Worm (Caenorhabditis elegans) whole organism, L2 larva: ENCODE results near the gene nstp-1.

Experiments used
- C34F6.9 ChIP-seq: fragments of 150-350 bp; optimal IDR thresholded peaks from 2 replicates; lab custom pipeline; 2014; ENCODE audit warnings: missing biosample characterization, missing genetic modification characterization
- F13H6.1 ChIP-seq: sonication (generic microtip); optimal IDR thresholded peaks from 2 replicates; lab custom pipeline; 2016; ENCODE audit warnings: missing genetic modification characterization, missing compliant biosample characterization
- R02D3.7 ChIP-seq: fragments of 150-350 bp; optimal IDR thresholded peaks from 2 replicates; lab custom pipeline; 2014; ENCODE audit warnings: missing biosample characterization, missing genetic modification characterization
- ZK546.5 ChIP-seq: sonication (generic microtip); optimal IDR thresholded peaks from 2 replicates; lab custom pipeline; 2017; ENCODE audit warnings: missing biosample characterization, missing genetic modification characterization
- aly-2 ChIP-seq: fragments of 150-350 bp; optimal IDR thresholded peaks from 2 replicates; lab custom pipeline; 2014; ENCODE audit warnings: missing biosample characterization, missing genetic modification characterization
- ceh-16 ChIP-seq: fragments of 150-350 bp; optimal IDR thresholded peaks from 2 replicates; lab custom pipeline; 2014; ENCODE audit warnings: missing biosample characterization, missing genetic modification characterization
- ceh-82 ChIP-seq: fragments of 150-350 bp; optimal IDR thresholded peaks from 2 replicates; lab custom pipeline; 2014; ENCODE audit warnings: missing biosample characterization, missing genetic modification characterization
- crh-2 ChIP-seq: sonication (generic microtip); optimal IDR thresholded peaks from 2 replicates; lab custom pipeline; 2017; ENCODE audit warnings: missing biosample characterization, missing genetic modification characterization
- dmd-4 ChIP-seq: sonication (generic microtip); optimal IDR thresholded peaks from 2 replicates; lab custom pipeline; 2017; ENCODE audit warnings: missing biosample characterization, missing genetic modification characterization
- egl-27 ChIP-seq: sonication (generic microtip); optimal IDR thresholded peaks from 3 replicates; lab custom pipeline; 2017; ENCODE audit warnings: missing biosample characterization, missing genetic modification reagents, missing genetic modification characterization
- elt-1 ChIP-seq: fragments of 150-350 bp; optimal IDR thresholded peaks from 2 replicates; lab custom pipeline; 2014; ENCODE audit warnings: missing biosample characterization, missing genetic modification characterization
- elt-3 ChIP-seq: sonication (generic microtip); optimal IDR thresholded peaks from 2 replicates; lab custom pipeline; 2017; ENCODE audit warnings: missing biosample characterization, missing genetic modification characterization
- fos-1 ChIP-seq: fragments of 150-350 bp; optimal IDR thresholded peaks from 2 replicates; lab custom pipeline; 2014; ENCODE audit warnings: missing biosample characterization, missing genetic modification characterization
- lin-11 ChIP-seq: fragments of 150-350 bp; sonication (generic microtip); optimal IDR thresholded peaks from 2 replicates; lab custom pipeline; 2014; ENCODE audit warnings: missing biosample characterization, missing genetic modification characterization, inconsistent platforms, mixed read lengths
- lin-13 ChIP-seq: fragments of 150-350 bp; optimal IDR thresholded peaks from 2 replicates; lab custom pipeline; 2014; ENCODE audit warnings: missing biosample characterization, missing genetic modification reagents, missing genetic modification characterization
- lin-39 ChIP-seq: fragments of 150-350 bp; optimal IDR thresholded peaks from 2 replicates; lab custom pipeline; 2014; ENCODE audit warnings: missing biosample characterization, missing genetic modification reagents, missing genetic modification characterization
- lsy-2 ChIP-seq, 2 experiments: fragments of 150-350 bp in 1 of 2; sonication (generic microtip) in 1 of 2; optimal IDR thresholded peaks; 2 replicates each; lab custom pipeline; 2014 to 2017; ENCODE audit warnings: missing biosample characterization in 2 of 2, missing genetic modification characterization in 2 of 2
- mab-5 ChIP-seq: fragments of 150-350 bp; optimal IDR thresholded peaks from 2 replicates; lab custom pipeline; 2014; ENCODE audit warnings: missing biosample characterization, missing genetic modification characterization
- mbf-1 ChIP-seq: sonication (generic microtip); optimal IDR thresholded peaks from 2 replicates; lab custom pipeline; 2017; ENCODE audit warnings: missing biosample characterization, missing genetic modification characterization
- mdl-1 ChIP-seq, 2 experiments: fragments of 150-350 bp in 1 of 2; sonication (generic microtip) in 1 of 2; optimal IDR thresholded peaks; 2 replicates each; lab custom pipeline; 2017; ENCODE audit warnings: missing biosample characterization in 2 of 2, missing genetic modification characterization in 2 of 2
- nhr-12 ChIP-seq: fragments of 150-350 bp; optimal IDR thresholded peaks from 2 replicates; lab custom pipeline; 2014; ENCODE audit warnings: missing biosample characterization, missing genetic modification characterization
- nhr-129 ChIP-seq: fragments of 150-350 bp; optimal IDR thresholded peaks from 2 replicates; lab custom pipeline; 2014; ENCODE audit warnings: missing biosample characterization, missing genetic modification characterization
- nhr-21 ChIP-seq: fragments of 150-350 bp; optimal IDR thresholded peaks from 2 replicates; lab custom pipeline; 2014; ENCODE audit warnings: missing biosample characterization, missing genetic modification characterization
- nhr-23 ChIP-seq: fragments of 150-350 bp; optimal IDR thresholded peaks from 2 replicates; lab custom pipeline; 2014; ENCODE audit warnings: missing biosample characterization, missing genetic modification reagents, missing genetic modification characterization
- nhr-237 ChIP-seq: fragments of 150-350 bp; optimal IDR thresholded peaks from 2 replicates; lab custom pipeline; 2014; ENCODE audit warnings: missing biosample characterization, missing genetic modification characterization
- nhr-25 ChIP-seq: fragments of 150-350 bp; sonication (generic microtip); optimal IDR thresholded peaks from 3 replicates; lab custom pipeline; 2014; ENCODE audit warnings: missing biosample characterization, missing genetic modification characterization
- nhr-6 ChIP-seq: fragments of 150-350 bp; optimal IDR thresholded peaks from 2 replicates; lab custom pipeline; 2014; ENCODE audit warnings: missing biosample characterization, missing genetic modification characterization
- peb-1 ChIP-seq: fragments of 150-350 bp; optimal IDR thresholded peaks from 2 replicates; lab custom pipeline; 2014; ENCODE audit warnings: missing biosample characterization, missing genetic modification characterization
- skn-1 ChIP-seq: sonication (generic microtip); optimal IDR thresholded peaks from 2 replicates; lab custom pipeline; 2017; ENCODE audit warnings: missing biosample characterization, missing genetic modification characterization
- sma-9 ChIP-seq, 2 experiments: fragments of 150-350 bp in 1 of 2; sonication (generic microtip) in 1 of 2; optimal IDR thresholded peaks; 2 replicates each; lab custom pipeline; 2014 to 2016; ENCODE audit warnings: missing genetic modification characterization in 2 of 2, mild to moderate bottlenecking in 1 of 2, missing biosample characterization in 1 of 2, missing compliant biosample characterization in 1 of 2, missing genetic modification reagents in 1 of 2, moderate library complexity in 1 of 2
- snpc-4 ChIP-seq: fragments of 150-350 bp; optimal IDR thresholded peaks from 2 replicates; lab custom pipeline; 2014; ENCODE audit warnings: missing biosample characterization, missing genetic modification characterization
- unc-55 ChIP-seq: fragments of 150-350 bp; sonication (generic microtip); optimal IDR thresholded peaks from 3 replicates; lab custom pipeline; 2014; ENCODE audit warnings: missing biosample characterization, missing genetic modification reagents, missing genetic modification characterization
- unc-62 ChIP-seq: fragments of 150-350 bp; optimal IDR thresholded peaks from 2 replicates; lab custom pipeline; 2014; ENCODE audit warnings: missing biosample characterization, missing genetic modification reagents, missing genetic modification characterization
- zag-1 ChIP-seq: fragments of 150-350 bp; optimal IDR thresholded peaks from 2 replicates; lab custom pipeline; 2014; ENCODE audit warnings: missing biosample characterization, missing genetic modification characterization
- ztf-1 ChIP-seq: fragments of 200-800 bp; sonication (Bioruptor generic); conservative IDR thresholded peaks from 2 replicates; pipeline ENCODE4 v1.3.6; 2022; ENCODE audit warnings: missing genetic modification characterization, missing compliant biosample characterization
- ztf-11 ChIP-seq: sonication (generic microtip); optimal IDR thresholded peaks from 2 replicates; lab custom pipeline; 2017; ENCODE audit warnings: missing biosample characterization, missing genetic modification characterization
- ztf-4 ChIP-seq: fragments of 150-350 bp; optimal IDR thresholded peaks from 2 replicates; lab custom pipeline; 2014; ENCODE audit warnings: missing biosample characterization, missing genetic modification characterization

nstp-1 gene

DNA sequence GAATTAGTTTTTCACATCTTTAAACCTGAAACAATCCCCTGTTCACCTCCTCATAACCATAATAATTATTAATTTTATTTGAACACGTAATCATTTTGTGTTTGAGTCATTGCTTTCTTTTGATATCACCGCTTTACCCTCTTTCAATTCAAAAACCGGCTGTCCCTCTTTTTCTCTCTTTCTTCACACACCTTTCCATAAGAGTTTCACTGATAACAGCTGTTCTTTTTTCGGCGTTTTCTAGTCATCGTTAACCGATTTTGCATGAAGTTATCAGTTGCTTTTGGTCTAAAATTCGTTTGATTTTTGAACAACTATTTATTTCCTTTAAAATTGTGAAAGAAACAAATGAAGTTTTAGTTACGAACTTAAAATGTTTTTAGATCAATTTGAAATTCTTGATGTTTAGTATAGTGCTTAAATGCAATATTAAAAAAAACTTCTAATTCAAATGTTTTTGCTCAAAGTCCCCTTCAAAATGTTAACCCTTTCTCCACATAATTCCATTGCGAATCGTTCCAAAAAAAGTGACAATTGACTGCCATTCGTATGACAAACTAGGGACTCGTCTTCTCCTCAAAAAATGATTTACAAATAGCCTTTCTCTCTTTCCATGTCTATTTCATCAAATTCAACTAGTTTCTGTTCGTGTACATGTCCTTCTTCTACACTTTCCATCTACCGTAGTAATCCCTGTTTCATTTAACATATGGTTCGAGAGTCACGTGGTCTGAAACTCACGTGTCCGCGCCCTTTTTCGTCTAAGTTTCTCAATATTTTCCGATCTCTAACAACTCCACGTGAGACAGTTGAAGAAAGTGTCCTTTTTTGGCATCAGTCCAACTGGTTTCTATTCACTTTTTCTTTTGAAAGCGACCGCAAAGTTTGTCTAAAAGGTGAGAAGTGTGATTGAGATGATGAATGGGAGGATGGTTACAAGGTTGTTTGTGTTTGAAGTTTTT, 35.3 kb upstream of the nstp-1 start (continued):
- TF ChIP-seq lin-39 (tag; lab: Kevin White, UChicago) (no peak), nhr-25 (tag; lab: Kevin White, UChicago) (peak; percentile 97), lin-11 (no peak), peb-1 (tag; lab: Kevin White, UChicago) (no peak), elt-3 (tag; lab: Kevin White, UChicago) (no peak), mbf-1 (tag; lab: Kevin White, UChicago) (no peak), zag-1 (tag; lab: Kevin White, UChicago) (no peak), R02D3.7 (tag; lab: Kevin White, UChicago) (no peak), fos-1 (peak; percentile 99), nhr-129 (tag; lab: Kevin White, UChicago) (peak; percentile 81), ceh-16 (tag; lab: Kevin White, UChicago) (no peak), nhr-12 (tag; lab: Kevin White, UChicago) (no peak), sma-9 (GFP tag; optimal IDR thresholded peaks at IDR 0.05; lab: Kevin White, UChicago) (peak; percentile 95), sma-9 (tag; optimal IDR thresholded peaks at IDR 0.05; lab: Kevin White, UChicago) (no peak), ztf-4 (tag; lab: Kevin White, UChicago) (peak; percentile 68), aly-2 (tag; lab: Kevin White, UChicago) (no peak), F13H6.1 (tag; lab: Kevin White, UChicago) (peak; percentile 82), nhr-237 (tag; lab: Kevin White, UChicago) (no peak)

DNA sequence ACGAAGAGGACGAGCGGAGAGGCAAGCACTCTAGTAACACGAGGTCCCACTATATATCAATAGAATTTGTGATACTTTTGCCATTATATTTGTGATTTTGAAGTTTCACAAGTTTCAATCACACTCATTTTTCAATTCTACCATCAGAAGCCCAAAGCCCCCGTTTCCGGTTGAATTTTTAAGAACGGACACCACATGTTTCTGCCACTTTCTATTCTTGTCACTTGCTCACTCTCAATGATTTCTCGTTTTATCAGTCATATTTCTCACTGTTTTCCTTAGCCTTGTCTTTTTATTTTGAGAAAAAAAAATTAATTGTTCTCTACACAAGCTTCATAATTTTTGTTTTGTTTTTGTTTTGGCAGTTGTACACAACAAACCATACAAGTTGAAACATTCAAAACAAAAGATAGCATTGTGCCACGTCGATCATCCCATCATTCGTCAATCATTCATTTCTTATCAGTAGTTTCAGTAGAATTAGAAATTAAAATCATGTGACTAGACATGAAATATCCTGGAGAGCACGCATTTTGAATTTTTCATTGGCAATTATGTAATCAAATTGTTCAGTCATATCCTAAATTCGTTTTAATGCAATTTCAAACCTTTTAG, 32.6 kb upstream of the nstp-1 start:
- no peak for TF ChIP-seq nhr-21
- TF ChIP-seq fos-1 = peak; percentile 31

DNA sequence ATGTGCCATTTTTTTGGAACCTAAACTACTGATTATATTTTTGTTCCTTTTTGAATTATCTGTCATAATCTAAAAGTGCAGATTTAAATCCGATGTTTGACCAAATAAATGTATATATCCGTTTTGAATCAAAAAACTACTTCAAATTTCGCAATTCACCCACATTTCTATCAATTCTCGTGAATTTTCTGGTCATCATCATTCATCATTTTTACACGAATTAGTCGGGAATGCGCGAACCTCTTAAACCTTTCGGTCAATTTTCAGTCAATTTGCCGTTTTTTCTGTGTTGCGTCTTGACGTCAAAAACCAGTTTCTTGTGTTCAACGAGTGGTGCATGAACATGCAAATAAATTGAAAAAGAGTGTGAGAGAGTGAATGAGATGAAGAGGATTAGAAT, 30.5 kb upstream of the nstp-1 start:
- TF ChIP-seq ZK546.5 (tag; lab: Kevin White, UChicago) (no peak), lin-13 (no peak), lsy-2 (tag; optimal IDR thresholded peaks at IDR 0.05; lab: Kevin White, UChicago) (no peak), ceh-16 (tag; lab: Kevin White, UChicago) (no peak), elt-1 (tag; lab: Kevin White, UChicago) (no peak), snpc-4 (tag; lab: Kevin White, UChicago) (no peak), nhr-129 (tag; lab: Kevin White, UChicago) (no peak), nhr-23 (tag; lab: Kevin White, UChicago) (no peak), unc-55 (peak; percentile 9), nhr-6 (tag; lab: Kevin White, UChicago) (peak; percentile 5), mdl-1 (tag; optimal IDR thresholded peaks at IDR 0.05; lab: Kevin White, UChicago) (no peak), nhr-237 (tag; lab: Kevin White, UChicago) (no peak), aly-2 (tag; lab: Kevin White, UChicago) (no peak), peb-1 (tag; lab: Kevin White, UChicago) (no peak), mab-5 (tag; lab: Kevin White, UChicago) (no peak)

ce11 chrIV:8956189-8956588, 28.5 kb upstream of the nstp-1 start, which contains the start of gene tpra-1:
Gene tpra-1, plus strand, starts transcription at chrIV:8956489.
- TF ChIP-seq crh-2 (no peak), mdl-1 (tag; optimal IDR thresholded peaks at IDR 0.05; lab: Kevin White, UChicago) (no peak), dmd-4 (tag; lab: Kevin White, UChicago) (no peak), egl-27 (tag; lab: Kevin White, UChicago) (no peak), ztf-1 (GFP tag; lab: Robert Waterston, UW) (no peak), C34F6.9 (tag; lab: Kevin White, UChicago) (no peak), nhr-237 (tag; lab: Kevin White, UChicago) (no peak), ceh-82 (tag; lab: Kevin White, UChicago) (no peak), mab-5 (tag; lab: Kevin White, UChicago) (no peak), ztf-11 (tag; lab: Kevin White, UChicago) (no peak), unc-62 (GFP tag; lab: Kevin White, UChicago) (no peak), peb-1 (tag; lab: Kevin White, UChicago) (no peak), sma-9 (GFP tag; optimal IDR thresholded peaks at IDR 0.05; lab: Kevin White, UChicago) (no peak), sma-9 (tag; optimal IDR thresholded peaks at IDR 0.05; lab: Kevin White, UChicago) (no peak), skn-1 (tag; lab: Kevin White, UChicago) (no peak)
